Worm (Caenorhabditis elegans) whole organism, L1 larva: ENCODE results near the gene C02B8.12.

Experiments used
- aha-1 ChIP-seq: fragments of 150-350 bp; optimal IDR thresholded peaks from 2 replicates; lab custom pipeline; 2014; ENCODE audit warnings: missing biosample characterization, missing genetic modification characterization
- aly-2 ChIP-seq: fragments of 150-350 bp; optimal IDR thresholded peaks from 2 replicates; lab custom pipeline; 2014; ENCODE audit warnings: missing biosample characterization, missing genetic modification characterization
- ama-1 ChIP-seq: fragments of 150-350 bp; optimal IDR thresholded peaks from 2 replicates; lab custom pipeline; 2014
- ceh-63 ChIP-seq: fragments of 200-800 bp; sonication (Bioruptor generic); optimal IDR thresholded peaks from 2 replicates; lab custom pipeline; 2018; ENCODE audit warnings: mild to moderate bottlenecking, missing genetic modification characterization, missing compliant biosample characterization
- ceh-8 ChIP-seq: fragments of 200-800 bp; sonication (Bioruptor generic); optimal IDR thresholded peaks from 2 replicates; lab custom pipeline; 2018; ENCODE audit warnings: mild to moderate bottlenecking, missing genetic modification characterization, moderate library complexity, missing compliant biosample characterization
- dpl-1 ChIP-seq, 3 experiments: fragments of 150-350 bp in 2 of 3; sonication (generic microtip) in 1 of 3; optimal IDR thresholded peaks; 2 replicates each; lab custom pipeline; 2014 to 2017; ENCODE audit warnings: missing biosample characterization in 3 of 3, missing genetic modification characterization in 3 of 3, missing genetic modification reagents in 3 of 3
- efl-3 ChIP-seq: fragments of 200-800 bp; sonication (Bioruptor generic); optimal IDR thresholded peaks from 2 replicates; lab custom pipeline; 2018; ENCODE audit warnings: mild to moderate bottlenecking, missing genetic modification characterization, missing compliant biosample characterization
- egl-13 ChIP-seq: sonication (generic microtip); optimal IDR thresholded peaks from 2 replicates; lab custom pipeline; 2016; ENCODE audit warnings: missing genotype, missing genetic modification reagents, missing genetic modification characterization, missing compliant biosample characterization
- egl-27 ChIP-seq, 2 experiments: fragments of 150-350 bp in 1 of 2; sonication (generic microtip); optimal IDR thresholded peaks; 3 replicates each; lab custom pipeline; 2017 to 2018; ENCODE audit warnings: missing biosample characterization in 2 of 2, missing genetic modification characterization in 2 of 2, missing genetic modification reagents in 2 of 2
- fos-1 ChIP-seq: fragments of 150-350 bp; optimal IDR thresholded peaks from 2 replicates; lab custom pipeline; 2014; ENCODE audit warnings: missing biosample characterization, missing genetic modification characterization
- grh-1 ChIP-seq: fragments of 200-800 bp; sonication (Bioruptor generic); IDR thresholded peaks from 2 replicates; pipeline ENCODE4 v1.3.6; 2022; ENCODE audit warnings: missing genetic modification reagents, missing genetic modification characterization, missing compliant biosample characterization
- hlh-17 ChIP-seq: fragments of 200-800 bp; sonication (Bioruptor generic); optimal IDR thresholded peaks from 2 replicates; lab custom pipeline; 2018; ENCODE audit warnings: missing genetic modification characterization, mild to moderate bottlenecking, missing compliant biosample characterization, moderate library complexity, borderline replicate concordance
- irx-1 ChIP-seq: sonication (generic microtip); optimal IDR thresholded peaks from 2 replicates; lab custom pipeline; 2016; ENCODE audit warnings: missing genetic modification characterization, missing compliant biosample characterization
- lin-15B ChIP-seq: fragments of 150-350 bp; sonication (generic microtip); optimal IDR thresholded peaks from 3 replicates; lab custom pipeline; 2014; ENCODE audit warnings: missing biosample characterization, missing genetic modification characterization
- lsy-2 ChIP-seq, 2 experiments: fragments of 150-350 bp; optimal IDR thresholded peaks; 2 replicates each; lab custom pipeline; 2014; ENCODE audit warnings: missing biosample characterization in 2 of 2, missing genetic modification characterization in 2 of 2
- mab-9 ChIP-seq: fragments of 200-800 bp; sonication (Bioruptor generic); IDR thresholded peaks from 2 replicates; pipeline ENCODE4 v1.3.6; 2022; ENCODE audit warnings: missing genetic modification reagents, missing genetic modification characterization, missing compliant biosample characterization
- mep-1 ChIP-seq: fragments of 150-350 bp; optimal IDR thresholded peaks from 2 replicates; lab custom pipeline; 2014; ENCODE audit warnings: missing biosample characterization, missing genetic modification characterization
- nhr-19 ChIP-seq: fragments of 200-800 bp; sonication (Bioruptor generic); conservative IDR thresholded peaks from 2 replicates; pipeline ENCODE4 v1.3.6; 2022; ENCODE audit warnings: missing genetic modification characterization, missing compliant biosample characterization
- nhr-28 ChIP-seq: fragments of 150-350 bp; optimal IDR thresholded peaks from 2 replicates; lab custom pipeline; 2014; ENCODE audit warnings: missing biosample characterization, missing genetic modification characterization
- nhr-71 ChIP-seq: sonication (generic microtip); optimal IDR thresholded peaks from 2 replicates; lab custom pipeline; 2016; ENCODE audit warnings: mild to moderate bottlenecking, missing genetic modification characterization, moderate library complexity, missing compliant biosample characterization
- nhr-76 ChIP-seq: sonication (generic microtip); optimal IDR thresholded peaks from 2 replicates; lab custom pipeline; 2017; ENCODE audit warnings: missing biosample characterization, missing genetic modification characterization
- nhr-77 ChIP-seq: fragments of 150-350 bp; optimal IDR thresholded peaks from 2 replicates; lab custom pipeline; 2014; ENCODE audit warnings: missing biosample characterization, missing genetic modification characterization
- nhr-85 ChIP-seq: sonication (generic microtip); peaks from one replicate; lab custom pipeline; 2016; ENCODE audit warnings: missing genetic modification characterization, inconsistent platforms, missing compliant biosample characterization
- nhr-90 ChIP-seq: sonication (generic microtip); optimal IDR thresholded peaks from 2 replicates; lab custom pipeline; 2016; ENCODE audit warnings: mild to moderate bottlenecking, missing genetic modification characterization, missing compliant biosample characterization; ENCODE audit not compliant: poor library complexity
- pag-3 ChIP-seq: sonication (generic microtip); optimal IDR thresholded peaks from 2 replicates; lab custom pipeline; 2017; ENCODE audit warnings: missing genetic modification characterization, mild to moderate bottlenecking, missing compliant biosample characterization, antibody characterized with exemption, borderline replicate concordance; ENCODE audit not compliant: insufficient read depth
- pax-3 ChIP-seq: fragments of 200-800 bp; sonication (Bioruptor generic); optimal IDR thresholded peaks from 2 replicates; lab custom pipeline; 2018; ENCODE audit warnings: mild to moderate bottlenecking, missing genetic modification characterization, moderate library complexity, missing compliant biosample characterization
- pqm-1 ChIP-seq: sonication (generic microtip); optimal IDR thresholded peaks from 3 replicates; lab custom pipeline; 2017; ENCODE audit warnings: missing biosample characterization, missing genetic modification characterization
- rnt-1 ChIP-seq: sonication (generic microtip); optimal IDR thresholded peaks from 2 replicates; lab custom pipeline; 2016; ENCODE audit warnings: mild to moderate bottlenecking, missing genetic modification characterization, moderate library complexity, missing compliant biosample characterization
- snu-23 ChIP-seq: sonication (generic microtip); optimal IDR thresholded peaks from 2 replicates; lab custom pipeline; 2016; ENCODE audit warnings: missing genetic modification characterization, missing compliant biosample characterization
- sptf-1 ChIP-seq: fragments of 150-350 bp; optimal IDR thresholded peaks from 2 replicates; lab custom pipeline; 2014; ENCODE audit warnings: missing biosample characterization, missing genetic modification characterization
- swsn-7 ChIP-seq: sonication (generic microtip); optimal IDR thresholded peaks from 2 replicates; lab custom pipeline; 2016; ENCODE audit warnings: missing genetic modification characterization, missing compliant biosample characterization
- tbx-2 ChIP-seq: sonication (generic microtip); optimal IDR thresholded peaks from 2 replicates; lab custom pipeline; 2016; ENCODE audit warnings: missing genetic modification characterization, missing compliant biosample characterization
- tlp-1 ChIP-seq: fragments of 150-350 bp; optimal IDR thresholded peaks from 2 replicates; lab custom pipeline; 2014; ENCODE audit warnings: missing biosample characterization, missing genetic modification characterization
- zag-1 ChIP-seq: fragments of 150-350 bp; optimal IDR thresholded peaks from 2 replicates; lab custom pipeline; 2014; ENCODE audit warnings: missing biosample characterization, missing genetic modification characterization
- zip-4 ChIP-seq: fragments of 200-800 bp; sonication (Bioruptor generic); optimal IDR thresholded peaks from 2 replicates; lab custom pipeline; 2018; ENCODE audit warnings: mild to moderate bottlenecking, missing genetic modification characterization, moderate library complexity, missing compliant biosample characterization
- ztf-11 ChIP-seq, 2 experiments: sonication (generic microtip); optimal IDR thresholded peaks; 2 replicates each; lab custom pipeline; 2016 to 2017; ENCODE audit warnings: missing genetic modification characterization in 2 of 2, missing biosample characterization in 1 of 2, missing compliant biosample characterization in 1 of 2

C02B8.12 gene

DNA sequence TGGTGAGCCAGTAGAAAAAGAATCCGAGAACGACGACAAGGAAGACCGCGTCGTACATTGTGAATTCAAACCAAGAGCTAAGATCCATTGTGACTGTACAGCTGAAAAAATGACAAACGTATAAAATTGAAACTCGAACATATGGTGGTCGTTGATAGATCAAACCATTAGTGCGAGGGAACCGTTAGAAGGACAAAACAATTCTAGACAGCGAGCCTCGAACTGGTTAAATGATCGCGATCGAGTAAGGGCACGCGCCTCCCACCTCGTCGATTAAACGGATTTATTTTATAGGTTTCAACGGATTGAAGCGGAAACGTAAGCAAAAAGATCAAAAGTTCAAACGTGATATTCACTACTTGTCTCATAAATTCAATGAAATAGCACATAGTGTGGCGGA is 34.7 kb downstream of the C02B8.12 start, which contains the start of gene vem-1:
Gene vem-1, minus strand, starts transcription at position 101 of the 400 bp plus-strand sequence.
- peak; percentile 15 for TF ChIP-seq nhr-85 (tag; lab: Kevin White, UChicago)
- no peak for TF ChIP-seq zip-4 (GFP tag; lab: Kevin White, UChicago)

DNA sequence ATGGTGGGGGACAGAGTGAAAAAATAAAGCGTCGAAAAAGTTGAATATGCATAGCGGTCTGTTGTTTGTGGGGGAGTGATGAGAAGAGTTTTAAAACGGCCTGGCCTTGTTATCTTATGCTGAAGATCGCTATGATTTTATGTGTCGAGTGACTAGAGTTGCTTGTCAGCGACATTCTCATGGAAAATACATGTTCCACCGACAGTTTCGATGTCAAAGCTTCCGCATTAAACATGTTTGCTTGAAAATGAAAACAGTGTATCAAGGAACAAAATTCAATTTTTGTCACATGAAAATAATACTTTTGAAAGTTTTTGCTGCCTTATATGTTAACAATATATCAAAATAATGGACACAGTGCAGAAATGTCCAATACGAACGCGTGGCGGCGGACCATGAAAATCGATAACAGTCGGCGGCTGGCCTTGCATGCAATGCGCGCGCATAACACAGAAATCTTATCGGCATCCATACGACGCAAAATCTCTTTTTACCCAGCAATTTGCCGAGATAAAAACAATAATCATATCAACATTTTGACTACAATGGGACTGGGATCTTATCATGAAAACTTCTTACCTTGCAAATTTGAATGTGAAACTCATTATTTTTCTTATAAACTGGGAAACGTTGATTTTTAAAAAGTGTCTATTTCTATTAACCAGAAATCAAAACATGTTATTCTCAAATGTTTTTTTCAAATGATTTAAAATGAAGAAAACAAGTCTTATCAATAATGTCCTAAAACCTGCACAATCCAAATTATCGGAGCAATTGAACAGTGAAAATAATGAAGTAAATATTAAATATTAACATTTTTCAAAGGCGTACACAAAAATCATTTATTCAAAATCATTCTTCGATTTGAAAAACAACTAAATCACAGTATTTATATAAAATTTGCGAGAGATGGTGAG is 36.2 kb downstream of the C02B8.12 start:
- TF ChIP-seq mab-9 (no peak), nhr-71 (tag; lab: Kevin White, UChicago) (peak; percentile 12), irx-1 (tag; lab: Kevin White, UChicago) (no peak), pag-3 (tag; lab: Kevin White, UChicago) (no peak), lin-15B (no peak), snu-23 (GFP tag; lab: Kevin White, UChicago) (no peak), aha-1 (tag; lab: Kevin White, UChicago) (no peak), nhr-85 (tag; lab: Kevin White, UChicago) (peak; percentile 53), egl-13 (tag; lab: Kevin White, UChicago) (no peak), nhr-90 (tag; lab: Kevin White, UChicago) (no peak), sptf-1 (no peak), ceh-8 (GFP tag; lab: Kevin White, UChicago) (no peak), mep-1 (tag; lab: Kevin White, UChicago) (no peak), lsy-2 (tag; optimal IDR thresholded peaks at IDR 0.05; lab: Kevin White, UChicago) (no peak)

DNA sequence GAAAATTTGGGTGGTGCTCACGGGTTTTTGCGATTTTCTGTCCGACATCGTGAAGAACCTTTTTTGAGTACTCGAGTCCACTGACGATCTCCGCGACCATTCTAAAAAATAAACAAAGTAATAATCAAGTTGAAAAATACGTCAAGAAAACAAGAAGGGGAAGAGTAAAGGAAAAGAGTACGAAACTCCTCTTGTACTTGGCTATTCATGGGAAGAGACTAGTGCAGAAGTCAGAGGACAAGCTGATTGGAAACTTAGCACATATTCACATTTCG is 36.8 kb downstream of the C02B8.12 start, which contains the start of gene dao-3:
Gene dao-3, minus strand, starts transcription at position 101 of the 275 bp plus-strand sequence.
- no peak for TF ChIP-seq grh-1 (GFP tag; lab: Robert Waterston, UW)
- TF ChIP-seq ama-1: no peak
- TF ChIP-seq nhr-76 (tag; lab: Kevin White, UChicago): no peak
- TF ChIP-seq dpl-1 (GFP tag; optimal IDR thresholded peaks at IDR 0.05; lab: Kevin White, UChicago): no peak
- TF ChIP-seq swsn-7: no peak
- TF ChIP-seq efl-3: no peak
- no peak for TF ChIP-seq nhr-19 (GFP tag; lab: Robert Waterston, UW)
- no peak for TF ChIP-seq pqm-1 (tag; lab: Kevin White, UChicago)
- no peak for TF ChIP-seq tbx-2
- no peak for TF ChIP-seq nhr-28
- TF ChIP-seq aly-2: no peak
- TF ChIP-seq hlh-17 (GFP tag; lab: Kevin White, UChicago): no peak
- no peak for TF ChIP-seq egl-27 (tag; optimal IDR thresholded peaks at IDR 0.05; lab: Kevin White, UChicago)
- TF ChIP-seq fos-1 (tag; lab: Kevin White, UChicago): no peak
- no peak for TF ChIP-seq ceh-63 (GFP tag; lab: Kevin White, UChicago)
- TF ChIP-seq mab-9: no peak
- TF ChIP-seq nhr-90 (tag; lab: Kevin White, UChicago): no peak
- no peak for TF ChIP-seq pax-3 (tag; lab: Kevin White, UChicago)
- TF ChIP-seq nhr-77 (tag; lab: Kevin White, UChicago): no peak

DNA sequence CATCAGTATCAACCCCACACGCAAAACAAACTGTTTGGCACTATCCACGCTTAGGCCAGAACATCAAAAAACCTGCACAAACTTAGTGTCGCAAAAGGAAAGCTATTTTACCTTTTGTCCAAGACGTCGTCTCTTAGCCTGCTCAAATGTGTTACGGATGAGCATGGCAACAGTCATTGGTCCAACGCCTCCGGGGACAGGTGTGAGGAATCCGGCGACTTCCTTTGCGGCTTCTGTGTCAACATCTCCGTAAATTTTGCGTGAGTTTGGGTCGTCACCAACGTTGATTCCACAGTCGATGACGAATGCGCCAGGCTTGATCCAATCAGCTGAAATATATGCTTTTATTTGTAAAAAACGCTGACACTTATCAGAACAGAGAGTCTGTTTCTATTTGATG is 38.5 kb downstream of the C02B8.12 start:
- no peak for TF ChIP-seq pax-3 (tag; lab: Kevin White, UChicago)
- TF ChIP-seq grh-1 (GFP tag; lab: Robert Waterston, UW): 0 out of 2 replicates have a peak, but pooled peaks have one; percentile 8
- TF ChIP-seq ztf-11 (tag; optimal IDR thresholded peaks at IDR 0.05; lab: Kevin White, UChicago): no peak
- TF ChIP-seq rnt-1 (tag; lab: Kevin White, UChicago): no peak
- TF ChIP-seq zag-1: no peak
- TF ChIP-seq tlp-1 (tag; lab: Kevin White, UChicago): no peak
- TF ChIP-seq lin-15B: no peak
